Fruit fly (Drosophila melanogaster): ENCODE measurements around the gene Eip78C.
A peak's percentile ranks its signal among the peaks of the same experiment; 100 is the strongest.

The Eip78C gene

dm6 chr3L:21304400-21304799 is 78.0 kb downstream of the Eip78C start, which contains the start of the genes CG11309 and CG7632 (continued):
- peak; percentile 83 for TF ChIP-seq GATAe (GFP tag; conservative IDR thresholded peaks at IDR 0.05)
- TF ChIP-seq peb (GFP tag; IDR thresholded peaks at IDR 0.05) = peak; percentile 96
- peak; percentile 98 for TF ChIP-seq CG8089 (GFP tag; optimal IDR thresholded peaks at IDR 0.05)
- peak; percentile 83 for TF ChIP-seq CG4730 (GFP tag; IDR thresholded peaks at IDR 0.05)
- peak in 1 of 3 experiments; percentile 99 for TF ChIP-seq Stat92E (GFP tag; optimal IDR thresholded peaks at IDR 0.05)
- peak; percentile 89 for TF ChIP-seq Optix (GFP tag; IDR thresholded peaks at IDR 0.05)
- peak; percentile 95 for TF ChIP-seq CG8359 (GFP tag; optimal IDR thresholded peaks at IDR 0.05; ENCODE audit: borderline replicate concordance)
- TF ChIP-seq CG15073 (GFP tag; optimal IDR thresholded peaks at IDR 0.05) = peak; percentile 79
- TF ChIP-seq sug (tag; optimal IDR thresholded peaks at IDR 0.05) = peak; percentile 99
- peak; percentile 100 for TF ChIP-seq nerfin-1 (tag; optimal IDR thresholded peaks at IDR 0.05)
- TF ChIP-seq gro (GFP tag; optimal IDR thresholded peaks at IDR 0.05) = peak; percentile 99
- no peak for TF ChIP-seq hb (GFP tag; IDR thresholded peaks at IDR 0.05; ENCODE audit: partially characterized antibody)
- TF ChIP-seq trh (GFP tag; optimal IDR thresholded peaks at IDR 0.05) = peak; percentile 96
- peak; percentile 99 for TF ChIP-seq ATbp (GFP tag; optimal IDR thresholded peaks at IDR 0.05)
- TF ChIP-seq mirr (GFP tag; optimal IDR thresholded peaks at IDR 0.05) = peak; percentile 100
- TF ChIP-seq CG7556 (GFP tag; optimal IDR thresholded peaks at IDR 0.05) = peak; percentile 99
- peak; percentile 99 for TF ChIP-seq CG11695 (GFP tag; IDR thresholded peaks at IDR 0.05)
- TF ChIP-seq C15 (GFP tag; IDR thresholded peaks at IDR 0.05) = peak; percentile 96
- peak; percentile 99 for TF ChIP-seq twi (tag; optimal IDR thresholded peaks at IDR 0.05)
- peak; percentile 100 for TF ChIP-seq CG10147 (GFP tag; optimal IDR thresholded peaks at IDR 0.05)
- peak; percentile 97 for TF ChIP-seq E2f1 (GFP tag; IDR thresholded peaks at IDR 0.05)
- TF ChIP-seq bowl (GFP tag; IDR thresholded peaks at IDR 0.05) = peak; percentile 97
- peak; percentile 100 for TF ChIP-seq CG17829 (tag; optimal IDR thresholded peaks at IDR 0.05)
- TF ChIP-seq fd3F (GFP tag; optimal IDR thresholded peaks at IDR 0.05) = peak; percentile 98
- peak; percentile 99 for TF ChIP-seq CG15696 (tag; optimal IDR thresholded peaks at IDR 0.05)
- TF ChIP-seq ac (GFP tag; optimal IDR thresholded peaks at IDR 0.05) = peak; percentile 98
- peak in 1 of 3 experiments; percentile 100 for TF ChIP-seq lola (GFP tag; optimal IDR thresholded peaks at IDR 0.05)
- peak; percentile 97 for TF ChIP-seq CG3847 (GFP tag; IDR thresholded peaks at IDR 0.05)
- TF ChIP-seq CG9932 (GFP tag; IDR thresholded peaks at IDR 0.05) = peak; percentile 96
- TF ChIP-seq Trl (optimal IDR thresholded peaks at IDR 0.05) = no peak
- peak; percentile 99 for TF ChIP-seq Trl (GFP tag; optimal IDR thresholded peaks at IDR 0.05)
- peak; percentile 48 to 87 for TF ChIP-seq insv (GFP tag; optimal IDR thresholded peaks at IDR 0.05)
- peak; percentile 99 for TF ChIP-seq Oli (tag; optimal IDR thresholded peaks at IDR 0.05)
- TF ChIP-seq CG11560 (tag; IDR thresholded peaks at IDR 0.05) = peak; percentile 66
- TF ChIP-seq CG11456 (GFP tag; IDR thresholded peaks at IDR 0.05) = peak; percentile 95
- TF ChIP-seq CG6791 (GFP tag; IDR thresholded peaks at IDR 0.05; ENCODE audit: partially characterized antibody) = 0 out of 3 replicates have a peak, but pooled peaks have one; percentile 33
- TF ChIP-seq odd (GFP tag; optimal IDR thresholded peaks at IDR 0.05) = peak; percentile 99
- peak; percentile 100 for TF ChIP-seq CG3281 (GFP tag; optimal IDR thresholded peaks at IDR 0.05)
- TF ChIP-seq fu2 (GFP tag; optimal IDR thresholded peaks at IDR 0.05) = peak; percentile 97
- peak; percentile 98 for TF ChIP-seq HLH3B (GFP tag; IDR thresholded peaks at IDR 0.05)
- peak; percentile 98 for TF ChIP-seq CG2199 (GFP tag; IDR thresholded peaks at IDR 0.05)
- TF ChIP-seq CG15269 (tag; optimal IDR thresholded peaks at IDR 0.05) = peak; percentile 99
- peak; percentile 98 for TF ChIP-seq wek (GFP tag; optimal IDR thresholded peaks at IDR 0.05)
- TF ChIP-seq CG5180 (GFP tag; optimal IDR thresholded peaks at IDR 0.05) = peak; percentile 94
- peak; percentile 100 for TF ChIP-seq CG12071 (GFP tag; optimal IDR thresholded peaks at IDR 0.05)
- peak; percentile 98 for TF ChIP-seq otp (GFP tag; IDR thresholded peaks at IDR 0.05)
- TF ChIP-seq CG32767 (GFP tag; IDR thresholded peaks at IDR 0.05) = peak; percentile 98
- peak; percentile 86 for TF ChIP-seq Elba2 (GFP tag; optimal IDR thresholded peaks at IDR 0.05)
- TF ChIP-seq Dref (GFP tag; IDR thresholded peaks at IDR 0.05) = 0 out of 2 replicates have a peak, but pooled peaks have one; percentile 34
- TF ChIP-seq CG18599 (GFP tag; optimal IDR thresholded peaks at IDR 0.05) = peak; percentile 100

Measured in whole organism, embryonic.